Worm (Caenorhabditis elegans): ENCODE measurements around the gene skat-1.

- TF ChIP-seq ama-1 (optimal IDR thresholded peaks at IDR 0.05): no peak
- TF ChIP-seq lin-11 (tag; optimal IDR thresholded peaks at IDR 0.05): no peak
- no peak for TF ChIP-seq elt-1 (tag; optimal IDR thresholded peaks at IDR 0.05)
- TF ChIP-seq nhr-23 (tag; optimal IDR thresholded peaks at IDR 0.05): no peak
- TF ChIP-seq nhr-11 (tag; optimal IDR thresholded peaks at IDR 0.05): no peak
- TF ChIP-seq ztf-11 (tag; optimal IDR thresholded peaks at IDR 0.05): no peak
- no peak for TF ChIP-seq nhr-77 (tag; optimal IDR thresholded peaks at IDR 0.05)
- TF ChIP-seq nhr-12 (tag; optimal IDR thresholded peaks at IDR 0.05): no peak
- no peak for TF ChIP-seq R02D3.7 (tag; optimal IDR thresholded peaks at IDR 0.05)
- TF ChIP-seq ztf-1 (GFP tag; conservative IDR thresholded peaks at IDR 0.05): no peak
These were observed 13.5 kb downstream of the skat-1 start for ce11 chrIII:8983135-8983534.
